Worm (Caenorhabditis elegans): ENCODE results near the gene srw-16.

srw-16 gene

DNA sequence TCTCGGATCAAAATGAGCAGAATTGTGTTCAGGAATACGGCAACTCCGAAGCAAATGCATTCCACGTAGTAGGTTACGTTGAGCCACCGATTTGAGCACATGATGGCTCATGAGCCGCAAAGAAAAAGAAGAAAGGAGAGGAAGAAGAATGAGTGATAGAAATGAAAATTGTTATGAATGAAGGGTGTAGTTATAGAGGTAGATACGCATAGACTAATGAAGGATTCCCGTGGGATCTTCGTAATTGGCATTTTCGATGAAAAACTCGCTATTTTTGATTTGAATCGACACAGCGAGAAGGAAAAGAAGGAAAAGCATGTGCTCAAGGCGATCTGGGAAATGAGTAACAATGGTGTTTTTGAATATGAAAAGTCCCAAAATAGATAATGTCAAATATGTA, 19.2 kb upstream of the srw-16 start, which contains the start of gene str-96:
Gene str-96, minus strand, starts transcription at position 101 of the 400 bp plus-strand sequence.
- peak; percentile 32 for TF ChIP-seq fkh-8 (tag; optimal IDR thresholded peaks at IDR 0.05)
- TF ChIP-seq xbp-1 (tag; optimal IDR thresholded peaks at IDR 0.05), result no peak
- peak; percentile 86 for TF ChIP-seq ceh-8 (GFP tag; optimal IDR thresholded peaks at IDR 0.05)

DNA sequence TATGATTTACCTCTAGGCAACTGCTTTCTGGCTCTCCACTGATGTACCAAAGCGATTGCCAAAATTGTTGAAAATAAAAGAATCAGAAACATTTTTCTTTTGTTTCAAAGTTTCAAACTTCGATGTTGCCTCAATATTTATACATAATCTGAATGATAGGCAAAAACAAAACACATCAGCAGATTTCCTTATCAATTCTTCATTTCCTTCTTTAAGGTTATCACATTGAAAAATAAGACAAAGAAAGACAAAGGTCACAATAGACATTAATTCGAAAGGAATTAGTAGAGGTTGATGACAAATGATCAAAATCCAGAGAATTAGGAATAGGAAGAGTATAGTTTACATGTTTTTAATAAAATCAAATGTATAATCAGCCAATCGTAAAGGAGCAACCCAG, 16.3 kb upstream of the srw-16 start, which contains the start of gene cyp-34A2:
Gene cyp-34A2, minus strand, starts transcription at position 101 of the 400 bp plus-strand sequence.
- TF ChIP-seq snu-23 (GFP tag; optimal IDR thresholded peaks at IDR 0.05) (no peak), fkh-4 (tag; optimal IDR thresholded peaks at IDR 0.05; ENCODE audit: borderline replicate concordance) (no peak), tbx-2 (tag; optimal IDR thresholded peaks at IDR 0.05) (no peak), C04F5.9 (tag; optimal IDR thresholded peaks at IDR 0.05) (no peak), alr-1 (tag; optimal IDR thresholded peaks at IDR 0.05; ENCODE audit: borderline replicate concordance) (no peak), pqm-1 (tag; optimal IDR thresholded peaks at IDR 0.05) (no peak), efl-1 (optimal IDR thresholded peaks at IDR 0.05) (no peak), efl-1 (GFP tag; optimal IDR thresholded peaks at IDR 0.05 in 1 of 2) (peak in 1 of 2 experiments; percentile 12)

DNA sequence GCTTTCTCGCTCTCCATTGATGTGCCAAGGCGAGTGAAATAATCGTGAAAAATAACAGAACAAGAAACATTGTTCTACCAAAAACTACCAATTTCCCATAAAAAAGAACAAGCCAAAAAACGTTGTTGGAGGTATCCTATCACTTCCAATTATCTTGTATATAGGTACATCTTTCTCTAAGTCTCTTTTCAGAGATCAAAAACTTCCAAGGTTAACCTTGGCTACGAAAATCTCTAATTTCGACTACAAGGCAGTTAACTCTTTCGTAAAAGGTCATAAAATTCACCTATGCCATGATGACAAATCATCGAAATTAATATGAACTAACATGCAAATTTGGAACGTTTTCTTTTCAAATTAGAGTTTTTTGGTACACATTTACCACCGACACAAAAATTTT, 13.2 kb upstream of the srw-16 start, which contains the start of gene cyp-34A1:
Gene cyp-34A1, minus strand, starts transcription at position 101 of the 400 bp plus-strand sequence.
- TF ChIP-seq nhr-11 (tag; optimal IDR thresholded peaks at IDR 0.05) (no peak), lir-3 (tag; optimal IDR thresholded peaks at IDR 0.05; ENCODE audit: poor library complexity) (no peak), mab-9 (GFP tag; IDR thresholded peaks at IDR 0.05) (no peak), lin-35 (GFP tag; optimal IDR thresholded peaks at IDR 0.05) (no peak), lsy-2 (tag; optimal IDR thresholded peaks at IDR 0.05) (no peak), dpl-1 (GFP tag; optimal IDR thresholded peaks at IDR 0.05) (no peak), nhr-28 (tag; optimal IDR thresholded peaks at IDR 0.05) (no peak), elt-3 (tag; optimal IDR thresholded peaks at IDR 0.05) (no peak), nhr-90 (tag; optimal IDR thresholded peaks at IDR 0.05; ENCODE audit: poor library complexity) (no peak), nhr-85 (tag) (no peak), ceh-63 (GFP tag; optimal IDR thresholded peaks at IDR 0.05) (no peak)

DNA sequence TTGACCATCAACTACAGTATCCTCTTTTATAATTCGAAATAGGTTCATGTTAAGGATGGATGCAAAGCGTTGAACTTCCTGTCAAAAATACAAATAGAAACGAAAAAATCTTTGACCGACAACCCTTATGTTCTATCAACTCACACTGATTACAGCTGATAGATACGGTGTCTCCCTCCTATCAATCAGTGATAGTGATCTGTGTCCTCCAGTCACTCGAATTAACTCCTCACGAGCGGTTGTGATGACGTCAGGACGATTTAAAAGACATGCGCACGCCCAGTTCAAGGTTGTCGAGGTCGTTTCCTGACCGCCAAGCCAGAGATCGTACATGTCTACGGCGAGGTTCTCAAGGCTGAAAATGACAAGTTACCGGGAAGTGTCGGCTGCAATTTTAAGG, 11.3 kb upstream of the srw-16 start:
- no peak for TF ChIP-seq ceh-88 (GFP tag; IDR thresholded peaks at IDR 0.05)
- no peak for TF ChIP-seq lsy-2 (tag; optimal IDR thresholded peaks at IDR 0.05)
- no peak for TF ChIP-seq pax-3 (tag; optimal IDR thresholded peaks at IDR 0.05)
- no peak for TF ChIP-seq vab-15 (tag; optimal IDR thresholded peaks at IDR 0.05)
- no peak for TF ChIP-seq nhr-77 (tag; optimal IDR thresholded peaks at IDR 0.05)
- TF ChIP-seq nhr-85 (tag), result peak; percentile 83
- no peak for TF ChIP-seq ces-1 (GFP tag; optimal IDR thresholded peaks at IDR 0.05)
- TF ChIP-seq snpc-4 (tag; optimal IDR thresholded peaks at IDR 0.05), result no peak
- TF ChIP-seq elt-3 (tag; optimal IDR thresholded peaks at IDR 0.05), result peak; percentile 28 to 88 (median 78)
- no peak for TF ChIP-seq zag-1 (tag; optimal IDR thresholded peaks at IDR 0.05)
- TF ChIP-seq sptf-1 (tag; optimal IDR thresholded peaks at IDR 0.05), result no peak
- TF ChIP-seq aha-1 (tag; optimal IDR thresholded peaks at IDR 0.05), result no peak
- no peak for TF ChIP-seq grh-1 (GFP tag; IDR thresholded peaks at IDR 0.05)
- no peak for TF ChIP-seq pag-3 (tag; optimal IDR thresholded peaks at IDR 0.05; ENCODE audit: borderline replicate concordance, insufficient read depth)
- no peak for TF ChIP-seq elt-2 (tag; optimal IDR thresholded peaks at IDR 0.05)
- no peak for TF ChIP-seq nhr-19 (GFP tag; conservative IDR thresholded peaks at IDR 0.05)
- no peak for TF ChIP-seq skn-1 (tag; optimal IDR thresholded peaks at IDR 0.05)
- TF ChIP-seq aly-2 (tag; optimal IDR thresholded peaks at IDR 0.05), result no peak
- no peak for TF ChIP-seq nhr-28 (tag; optimal IDR thresholded peaks at IDR 0.05)
- TF ChIP-seq lin-39 (tag; optimal IDR thresholded peaks at IDR 0.05), result no peak
- no peak for TF ChIP-seq unc-130 (tag; optimal IDR thresholded peaks at IDR 0.05)
- no peak for TF ChIP-seq hlh-17 (GFP tag; optimal IDR thresholded peaks at IDR 0.05; ENCODE audit: borderline replicate concordance)
- TF ChIP-seq jun-1 (tag; optimal IDR thresholded peaks at IDR 0.05), result no peak
- TF ChIP-seq efl-1 (optimal IDR thresholded peaks at IDR 0.05), result no peak
- peak in 1 of 2 experiments; percentile 88 for TF ChIP-seq efl-1 (GFP tag; optimal IDR thresholded peaks at IDR 0.05 in 1 of 2)
- TF ChIP-seq dpl-1 (GFP tag; optimal IDR thresholded peaks at IDR 0.05), result no peak
- TF ChIP-seq nhr-20 (tag; optimal IDR thresholded peaks at IDR 0.05), result peak; percentile 42
- no peak for TF ChIP-seq unc-30 (tag; optimal IDR thresholded peaks at IDR 0.05)
- TF ChIP-seq nhr-237 (tag; optimal IDR thresholded peaks at IDR 0.05), result no peak
- no peak for TF ChIP-seq egl-27 (tag; optimal IDR thresholded peaks at IDR 0.05)
- no peak for TF ChIP-seq C34B4.2 (tag; optimal IDR thresholded peaks at IDR 0.05)
- TF ChIP-seq ztf-11 (tag; optimal IDR thresholded peaks at IDR 0.05), result no peak
